Fruit fly (Drosophila melanogaster) whole organism, embryonic: ENCODE measurements around the gene Rpt6.

Experiments used
- CG10209 ChIP-seq: fragments of 200-800 bp; sonication (Bioruptor generic); optimal IDR thresholded peaks from 3 replicates; lab custom pipeline; 2017; ENCODE audit warnings: missing biosample characterization, mild to moderate bottlenecking, missing genetic modification characterization, missing genetic modification reagents
- CG11093 ChIP-seq: fragments of 200-800 bp; sonication (Bioruptor generic); IDR thresholded peaks from 3 replicates; pipeline ENCODE4 v1.3.6; 2022; ENCODE audit warnings: missing biosample characterization, missing genetic modification characterization
- CG11560 ChIP-seq: fragments of 200-800 bp; sonication (Bioruptor generic); IDR thresholded peaks from 3 replicates; pipeline ENCODE4 v1.3.6; 2022; ENCODE audit warnings: missing biosample characterization, missing genetic modification characterization
- CG12071 ChIP-seq: fragments of 200-800 bp; sonication (Bioruptor generic); optimal IDR thresholded peaks from 3 replicates; lab custom pipeline; 2018; ENCODE audit warnings: missing biosample characterization, mild to moderate bottlenecking, missing genetic modification characterization
- CG13424 ChIP-seq: fragments of 200-800 bp; sonication (Bioruptor generic); optimal IDR thresholded peaks from 2 replicates; lab custom pipeline; 2019; ENCODE audit warnings: missing biosample characterization, mild to moderate bottlenecking, missing genetic modification characterization, moderate library complexity
- CG15269 ChIP-seq: fragments of 200-800 bp; sonication (Bioruptor generic); optimal IDR thresholded peaks from 2 replicates; lab custom pipeline; 2018; ENCODE audit warnings: missing biosample characterization, mild to moderate bottlenecking, missing genetic modification characterization, moderate library complexity
- CG2120 ChIP-seq: fragments of 200-800 bp; sonication (Bioruptor generic); optimal IDR thresholded peaks from 3 replicates; lab custom pipeline; 2016; ENCODE audit warnings: missing biosample characterization, missing genetic modification characterization
- CG2199 ChIP-seq: fragments of 200-800 bp; sonication (Bioruptor generic); IDR thresholded peaks from 3 replicates; pipeline ENCODE4 v1.3.6; 2022; ENCODE audit warnings: missing biosample characterization, missing genetic modification characterization
- CG2678 ChIP-seq: fragments of 200-800 bp; sonication (Bioruptor generic); optimal IDR thresholded peaks from 3 replicates; lab custom pipeline; 2019; ENCODE audit warnings: missing biosample characterization, mild to moderate bottlenecking, missing genetic modification characterization, moderate library complexity
- CG43689 ChIP-seq: fragments of 200-800 bp; sonication (Bioruptor generic); IDR thresholded peaks from 2 replicates; pipeline ENCODE4 v1.3.6; 2022; ENCODE audit warnings: missing biosample characterization, missing genetic modification characterization
- CG7786 ChIP-seq: fragments of 200-800 bp; sonication (Bioruptor generic); optimal IDR thresholded peaks from 2 replicates; lab custom pipeline; 2016; ENCODE audit warnings: missing biosample characterization, missing genetic modification characterization
- CHES-1-like ChIP-seq: fragments of 200-800 bp; sonication (Bioruptor generic); optimal IDR thresholded peaks from 2 replicates; lab custom pipeline; 2016; ENCODE audit warnings: missing biosample characterization, missing genetic modification characterization
- CTCF ChIP-seq: fragments of 200-800 bp; sonication (Bioruptor generic); optimal IDR thresholded peaks from 2 replicates; lab custom pipeline; 2017; ENCODE audit warnings: missing biosample characterization, mild to moderate bottlenecking, missing genetic modification characterization, moderate library complexity
- Dll ChIP-seq: fragments of 200-800 bp; sonication (Bioruptor generic); IDR thresholded peaks from 4 replicates; pipeline ENCODE4 v1.3.6; 2022; ENCODE audit warnings: missing biosample characterization, missing genetic modification characterization; ENCODE audit not compliant: partially characterized antibody
- Drgx ChIP-seq: fragments of 200-800 bp; sonication (Bioruptor generic); IDR thresholded peaks from 2 replicates; pipeline ENCODE4 v1.3.6; 2022; ENCODE audit warnings: missing biosample characterization, missing genetic modification characterization
- E2f1 ChIP-seq: fragments of 200-800 bp; sonication (Bioruptor generic); IDR thresholded peaks from 2 replicates; pipeline ENCODE4 v1.3.6; 2022; ENCODE audit warnings: missing biosample characterization, missing genetic modification characterization
- Ets65A ChIP-seq: fragments of 200-800 bp; sonication (Bioruptor generic); peaks from one replicate; lab custom pipeline; 2016; ENCODE audit warnings: missing biosample characterization, missing genetic modification characterization
- Fer2 ChIP-seq: fragments of 200-800 bp; sonication (Bioruptor generic); optimal IDR thresholded peaks from 2 replicates; lab custom pipeline; 2018; ENCODE audit warnings: missing biosample characterization, mild to moderate bottlenecking, missing genetic modification characterization, moderate library complexity
- HHEX ChIP-seq: fragments of 200-800 bp; sonication (Bioruptor generic); optimal IDR thresholded peaks from 3 replicates; lab custom pipeline; 2017; ENCODE audit warnings: missing biosample characterization, mild to moderate bottlenecking, missing genetic modification characterization, missing genetic modification reagents
- Hr39 ChIP-seq: fragments of >200 bp; optimal IDR thresholded peaks from 2 replicates; lab custom pipeline; 2017
- Med ChIP-seq: fragments of 200-800 bp; sonication (Bioruptor generic); peaks from one replicate; lab custom pipeline; 2016; ENCODE audit warnings: missing biosample characterization, missing genetic modification characterization, mild to moderate bottlenecking, inconsistent platforms, moderate library complexity
- NC2β ChIP-seq: fragments of 200-800 bp; sonication (Bioruptor generic); optimal IDR thresholded peaks from 2 replicates; lab custom pipeline; 2016; ENCODE audit warnings: missing biosample characterization, missing genetic modification characterization
- Optix ChIP-seq: fragments of 200-800 bp; sonication (Bioruptor generic); IDR thresholded peaks from 3 replicates; pipeline ENCODE4 v1.3.6; 2022; ENCODE audit warnings: missing biosample characterization, missing genetic modification characterization
- PHDP ChIP-seq: fragments of 200-800 bp; sonication (Bioruptor generic); optimal IDR thresholded peaks from 3 replicates; lab custom pipeline; 2018; ENCODE audit warnings: missing biosample characterization, mild to moderate bottlenecking, missing genetic modification characterization, moderate library complexity
- Ptx1 ChIP-seq: fragments of 200-800 bp; sonication (Bioruptor generic); IDR thresholded peaks from 2 replicates; pipeline ENCODE4 v1.3.6; 2022; ENCODE audit warnings: missing biosample characterization, missing genetic modification characterization
- Rfx ChIP-seq: fragments of 200-800 bp; sonication (Bioruptor generic); IDR thresholded peaks from 2 replicates; pipeline ENCODE4 v1.3.6; 2022; ENCODE audit warnings: missing biosample characterization, missing genetic modification characterization
- ab ChIP-seq: fragments of 200-800 bp; sonication (Bioruptor generic); optimal IDR thresholded peaks from 2 replicates; lab custom pipeline; 2016; ENCODE audit warnings: missing biosample characterization, missing genetic modification characterization
- abd-A ChIP-seq: fragments of 200-800 bp; sonication (Bioruptor generic); optimal IDR thresholded peaks from 3 replicates; lab custom pipeline; 2019; ENCODE audit warnings: missing biosample characterization, mild to moderate bottlenecking, missing genetic modification characterization, moderate library complexity
- dimm ChIP-seq: fragments of 200-800 bp; sonication (Bioruptor generic); IDR thresholded peaks from 2 replicates; pipeline ENCODE4 v1.3.6; 2022; ENCODE audit warnings: missing biosample characterization, missing genetic modification characterization
- dmrt99B ChIP-seq: fragments of 200-800 bp; sonication (Bioruptor generic); optimal IDR thresholded peaks from 2 replicates; lab custom pipeline; 2018; ENCODE audit warnings: missing biosample characterization, mild to moderate bottlenecking, missing genetic modification characterization, moderate library complexity
- dysf ChIP-seq: fragments of 200-800 bp; sonication (Bioruptor generic); IDR thresholded peaks from 3 replicates; pipeline ENCODE4 v1.3.6; 2022; ENCODE audit warnings: missing biosample characterization, missing genetic modification characterization
- eve ChIP-seq, 2 experiments: fragments of >200 bp; optimal IDR thresholded peaks; 2 replicates each; lab custom pipeline; 2017; ENCODE audit warnings: missing biosample characterization in 2 of 2, missing genetic modification characterization in 2 of 2
- exex ChIP-seq: fragments of 200-800 bp; sonication (Bioruptor generic); optimal IDR thresholded peaks from 4 replicates; lab custom pipeline; 2018; ENCODE audit warnings: missing biosample characterization, mild to moderate bottlenecking, missing genetic modification characterization, moderate library complexity
- fd102C ChIP-seq: fragments of 200-800 bp; sonication (Bioruptor generic); optimal IDR thresholded peaks from 2 replicates; lab custom pipeline; 2018; ENCODE audit warnings: missing biosample characterization, mild to moderate bottlenecking, missing genetic modification characterization, moderate library complexity
- gem ChIP-seq: fragments of 200-800 bp; sonication (Bioruptor generic); optimal IDR thresholded peaks from 2 replicates; lab custom pipeline; 2019; ENCODE audit warnings: missing biosample characterization, mild to moderate bottlenecking, missing genetic modification characterization, moderate library complexity
- inv ChIP-seq: fragments of 200-800 bp; sonication (Bioruptor generic); IDR thresholded peaks from 2 replicates; pipeline ENCODE4 v1.3.6; 2022; ENCODE audit warnings: missing biosample characterization, missing genetic modification characterization; ENCODE audit not compliant: partially characterized antibody
- lilli ChIP-seq: fragments of 200-800 bp; sonication (Bioruptor generic); optimal IDR thresholded peaks from 3 replicates; lab custom pipeline; 2016; ENCODE audit warnings: missing biosample characterization, missing genetic modification characterization
- pan ChIP-seq, 4 experiments: fragments of >200 bp in 3 of 4; fragments of 200-800 bp in 1 of 4; sonication (Bioruptor generic) in 1 of 4; optimal IDR thresholded peaks in 3 of 4; IDR thresholded peaks in 1 of 4; 2 replicates each; pipeline versions ENCODE4 v1.3.6 to Lab custom; 2017 to 2022; ENCODE audit warnings: missing biosample characterization in 2 of 4, missing genetic modification characterization in 2 of 4, mixed read lengths in 1 of 4
- phol ChIP-seq: fragments of 200-800 bp; sonication (Bioruptor generic); optimal IDR thresholded peaks from 3 replicates; lab custom pipeline; 2018; ENCODE audit warnings: missing biosample characterization, mild to moderate bottlenecking, missing genetic modification characterization, moderate library complexity
- row ChIP-seq: fragments of 200-800 bp; sonication (Bioruptor generic); IDR thresholded peaks from 3 replicates; pipeline ENCODE4 v1.3.6; 2022; ENCODE audit warnings: missing biosample characterization, missing genetic modification characterization
- scrt ChIP-seq: fragments of 200-800 bp; sonication (Bioruptor generic); optimal IDR thresholded peaks from 2 replicates; lab custom pipeline; 2018; ENCODE audit warnings: missing biosample characterization, mild to moderate bottlenecking, missing genetic modification characterization, moderate library complexity
- sens ChIP-seq: fragments of 200-800 bp; sonication (Bioruptor generic); peaks from one replicate; lab custom pipeline; 2016; ENCODE audit warnings: missing biosample characterization, missing genetic modification characterization
- ssp ChIP-seq: fragments of 200-800 bp; sonication (Bioruptor generic); IDR thresholded peaks from 2 replicates; pipeline ENCODE4 v1.3.6; 2022; ENCODE audit warnings: missing biosample characterization, missing genetic modification characterization
- tap ChIP-seq: fragments of 200-800 bp; optimal IDR thresholded peaks from 3 replicates; lab custom pipeline; 2019; ENCODE audit warnings: missing biosample characterization, mild to moderate bottlenecking, missing genetic modification characterization, moderate library complexity
- toy ChIP-seq: fragments of 200-800 bp; sonication (Bioruptor generic); IDR thresholded peaks from 2 replicates; pipeline ENCODE4 v1.3.6; 2022; ENCODE audit warnings: missing biosample characterization, missing genetic modification characterization
- yki ChIP-seq: fragments of >200 bp; optimal IDR thresholded peaks from 3 replicates; lab custom pipeline; 2018

Gene Rpt6

dm6 chrX:21276494-21276893, 39.4 kb upstream of the Rpt6 start:
- peak; percentile 63; the same call in 1 of the 3 replicates for TF ChIP-seq CG2199 (GFP tag; lab: Robert Waterston, UW)
- no peak for TF ChIP-seq CHES-1-like (GFP tag; lab: Kevin White, UChicago)
- TF ChIP-seq, all 482 proteins: peak for 1

DNA sequence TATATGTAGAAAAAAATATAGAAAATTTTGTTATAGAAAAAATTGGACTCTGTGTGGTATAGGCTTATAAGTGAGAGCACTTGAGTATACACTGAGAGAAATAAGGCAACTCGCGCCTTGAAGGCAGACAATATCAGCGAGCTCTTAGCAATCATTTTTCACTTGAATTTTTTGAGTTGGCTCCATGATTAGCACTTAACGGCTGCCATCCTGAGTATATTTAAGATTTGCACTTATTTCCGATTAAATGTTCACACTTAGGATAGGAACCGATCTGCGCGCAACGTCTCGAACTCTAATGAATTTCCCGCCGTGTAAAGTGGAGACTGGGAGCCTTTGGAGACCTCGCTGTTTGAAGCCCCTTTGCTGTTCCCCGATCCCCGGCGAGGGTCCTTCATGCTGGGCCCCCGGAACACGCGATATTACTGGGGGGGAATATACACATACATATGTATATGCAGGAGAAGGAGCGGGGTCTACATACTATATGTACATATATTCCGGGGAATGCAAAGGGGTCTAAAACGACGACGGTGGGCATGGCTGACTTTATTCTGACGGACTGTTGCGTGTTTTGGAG, 36.5 kb upstream of the Rpt6 start:
- TF ChIP-seq gem (peak; percentile 18), row (GFP tag; lab: Robert Waterston, UW) (0 out of 3 replicates have a peak, but pooled peaks have one; percentile 22), CG11560 (tag; lab: Robert Waterston, UW) (no peak), tap (tag; lab: Kevin White, UChicago) (no peak), phol (peak; percentile 3), CG2678 (peak; percentile 6), Hr39 (lab: Kevin White, UChicago) (no peak), scrt (GFP tag; lab: Kevin White, UChicago) (no peak), dmrt99B (tag; lab: Kevin White, UChicago) (peak; percentile 2), CG7786 (GFP tag; lab: Kevin White, UChicago) (no peak), fd102C (GFP tag; lab: Kevin White, UChicago) (no peak), CG2120 (GFP tag; lab: Kevin White, UChicago) (peak; percentile 18), CG11093 (no peak), Rfx (peak; percentile 26; the same call in 1 of the 2 replicates), PHDP (no peak), sens (GFP tag; lab: Kevin White, UChicago) (peak; percentile 53), Drgx (0 out of 2 replicates have a peak, but pooled peaks have one; percentile 32), Med (GFP tag; lab: Kevin White, UChicago) (peak; percentile 75)

dm6 chrX:21280629-21281028, 35.2 kb upstream of the Rpt6 start:
- TF ChIP-seq ssp (peak; percentile 32; the same call in 1 of the 2 replicates), lilli (GFP tag; lab: Kevin White, UChicago) (peak; percentile 8), sens (GFP tag; lab: Kevin White, UChicago) (peak; percentile 35), CG12071 (GFP tag; lab: Kevin White, UChicago) (no peak), dysf (GFP tag; lab: Robert Waterston, UW) (0 out of 3 replicates have a peak, but pooled peaks have one; percentile 52), eve (GFP tag; optimal IDR thresholded peaks at IDR 0.05; lab: Kevin White, UChicago) (peak in 1 of 2 experiments; percentile 43), Ptx1 (GFP tag; lab: Robert Waterston, UW) (0 out of 2 replicates have a peak, but pooled peaks have one; percentile 15), toy (GFP tag; lab: Robert Waterston, UW) (no peak), CG15269 (tag; lab: Kevin White, UChicago) (no peak), Ets65A (GFP tag; lab: Kevin White, UChicago) (peak; percentile 81), ab (peak; percentile 11), CG2120 (GFP tag; lab: Kevin White, UChicago) (peak; percentile 34), Fer2 (tag; lab: Kevin White, UChicago) (no peak)

dm6 chrX:21281039-21281911, 34.6 kb upstream of the Rpt6 start, which contains the start of gene Mnr:
TSS of gene Mnr (minus strand) at chrX:21281171.
- TF ChIP-seq yki (lab: Kevin White, UChicago) (no peak), CG43689 (no peak), exex (no peak), pan (optimal IDR thresholded peaks at IDR 0.05; lab: Kevin White, UChicago) (no peak), pan (GFP tag; optimal IDR thresholded peaks at IDR 0.05 in 1 of 2, IDR thresholded peaks at IDR 0.05 in 1 of 2) (peak in 1 of 2 experiments; percentile 56), inv (no peak), E2f1 (no peak), abd-A (tag; lab: Kevin White, UChicago) (peak; percentile 72), CG13424 (no peak), CTCF (GFP tag; lab: Kevin White, UChicago) (peak; percentile 40), CG10209 (GFP tag; lab: Kevin White, UChicago) (no peak), dimm (GFP tag; lab: Robert Waterston, UW) (no peak), Dll (GFP tag; lab: Robert Waterston, UW) (no peak), Optix (GFP tag; lab: Robert Waterston, UW) (no peak), HHEX (GFP tag; lab: Kevin White, UChicago) (no peak), NC2β (GFP tag; lab: Kevin White, UChicago) (no peak)
